Worm (Caenorhabditis elegans): ENCODE measurements around the gene F56B3.2.

DNA sequence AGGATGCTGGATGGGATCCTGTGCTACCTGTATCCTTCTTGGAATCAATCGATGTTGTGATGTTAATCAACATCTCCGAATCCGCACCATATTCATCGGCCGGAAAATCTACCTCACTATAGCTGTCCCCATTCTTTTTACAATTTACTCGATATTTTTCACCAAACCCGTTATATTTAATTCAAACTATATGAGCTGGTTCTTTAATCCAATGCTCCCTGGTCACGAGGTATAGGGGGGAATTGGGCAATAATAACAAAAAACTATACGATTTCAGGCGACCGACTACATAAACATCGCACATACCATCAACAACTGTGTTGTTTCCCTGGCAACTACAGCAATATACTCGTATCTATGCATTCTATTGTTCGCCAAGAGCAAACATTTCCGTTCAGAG is 10.8 kb downstream of the F56B3.2 start:
- no peak for TF ChIP-seq mdl-1 (tag; optimal IDR thresholded peaks at IDR 0.05)
- TF ChIP-seq unc-62 (GFP tag; optimal IDR thresholded peaks at IDR 0.05): no peak
- no peak for TF ChIP-seq elt-3 (tag; optimal IDR thresholded peaks at IDR 0.05)
- no peak for TF ChIP-seq lin-15B (tag; optimal IDR thresholded peaks at IDR 0.05)
- TF ChIP-seq R02D3.7 (tag; optimal IDR thresholded peaks at IDR 0.05): no peak
- TF ChIP-seq nhr-77 (tag; optimal IDR thresholded peaks at IDR 0.05): no peak
- TF ChIP-seq nhr-23 (tag; optimal IDR thresholded peaks at IDR 0.05): no peak
- TF ChIP-seq fkh-2 (tag; optimal IDR thresholded peaks at IDR 0.05): no peak
- no peak for TF ChIP-seq ama-1 (optimal IDR thresholded peaks at IDR 0.05)
- TF ChIP-seq lin-39 (tag; optimal IDR thresholded peaks at IDR 0.05): no peak
- no peak for TF ChIP-seq egl-27 (tag; optimal IDR thresholded peaks at IDR 0.05)

Measured in whole organism, L3 larva.